Fruit fly (Drosophila melanogaster) whole organism, adult: ENCODE measurements around the gene Gk2.

Experiments
- CG12768 ChIP-seq: fragments of 200-800 bp; sonication (Bioruptor generic); optimal IDR thresholded peaks from 2 replicates; lab custom pipeline; 2017; ENCODE audit warnings: missing biosample characterization, missing genetic modification characterization, mild to moderate bottlenecking, moderate library complexity, missing genetic modification reagents
- CG1620 ChIP-seq: fragments of 200-800 bp; sonication (Bioruptor generic); optimal IDR thresholded peaks from 2 replicates; lab custom pipeline; 2016; ENCODE audit warnings: missing biosample characterization, missing genetic modification characterization
- CG5204 ChIP-seq: fragments of 200-800 bp; sonication (Bioruptor generic); optimal IDR thresholded peaks from 2 replicates; lab custom pipeline; 2016; ENCODE audit warnings: missing biosample characterization, missing genetic modification characterization
- CG7045 ChIP-seq: fragments of 200-800 bp; sonication (Bioruptor generic); optimal IDR thresholded peaks from 2 replicates; lab custom pipeline; 2017; ENCODE audit warnings: missing biosample characterization, mild to moderate bottlenecking, missing genetic modification characterization
- Clk ChIP-seq: fragments of 200-800 bp; sonication (Bioruptor generic); optimal IDR thresholded peaks from 2 replicates; lab custom pipeline; 2017; ENCODE audit warnings: missing biosample characterization, missing genetic modification characterization
- Crg-1 ChIP-seq: fragments of 200-800 bp; sonication (Bioruptor generic); optimal IDR thresholded peaks from 2 replicates; lab custom pipeline; 2016; ENCODE audit warnings: missing biosample characterization, missing genetic modification characterization
- Hr96 ChIP-seq: fragments of 200-800 bp; sonication (Bioruptor generic); optimal IDR thresholded peaks from 2 replicates; lab custom pipeline; 2016; ENCODE audit warnings: missing biosample characterization, missing genetic modification characterization
- kay ChIP-seq: fragments of 200-800 bp; sonication (Bioruptor generic); peaks from one replicate; lab custom pipeline; 2016; ENCODE audit warnings: missing biosample characterization, missing genetic modification characterization, borderline replicate concordance
- pad ChIP-seq: fragments of 200-800 bp; sonication (Bioruptor generic); optimal IDR thresholded peaks from 3 replicates; lab custom pipeline; 2017; ENCODE audit warnings: missing biosample characterization, missing genetic modification characterization, mild to moderate bottlenecking, moderate library complexity, missing genetic modification reagents
- toe ChIP-seq: fragments of 200-800 bp; sonication (Bioruptor generic); optimal IDR thresholded peaks from 2 replicates; lab custom pipeline; 2016; ENCODE audit warnings: missing biosample characterization, missing genetic modification characterization

DNA sequence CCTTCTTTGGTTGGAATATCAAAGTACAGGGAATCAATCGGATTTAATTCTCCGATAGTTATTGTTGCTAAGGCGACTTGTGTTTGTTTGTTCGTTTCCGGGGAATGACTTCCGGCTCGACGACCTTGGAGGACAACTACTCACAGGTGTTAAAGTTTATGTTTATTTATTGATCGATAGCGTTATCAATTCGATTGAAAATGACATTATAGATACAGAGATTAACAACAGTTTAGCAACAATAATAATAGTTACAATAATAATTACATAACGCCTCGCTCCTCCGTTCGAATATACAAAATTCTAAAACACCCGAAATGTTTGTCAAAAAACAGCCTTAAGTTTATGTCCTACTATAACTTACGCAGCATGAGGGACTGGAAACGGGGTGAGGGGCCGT, 33.5 kb downstream of the Gk2 start, which contains the start of gene Dhc62B:
- TF ChIP-seq Hr96 = no peak
- TF ChIP-seq Clk = no peak
- TF ChIP-seq CG5204 (GFP tag; lab: Kevin White, UChicago) = no peak
- no peak for TF ChIP-seq CG1620
- TF ChIP-seq CG12768 (GFP tag; lab: Kevin White, UChicago) = no peak
- TF ChIP-seq pad (GFP tag; lab: Kevin White, UChicago) = no peak
- TF ChIP-seq toe (GFP tag; lab: Kevin White, UChicago) = no peak
- TF ChIP-seq CG7045 (GFP tag; lab: Kevin White, UChicago) = no peak
- TF ChIP-seq kay (GFP tag; lab: Kevin White, UChicago) = no peak
- TF ChIP-seq Crg-1 (GFP tag; lab: Kevin White, UChicago) = no peak
